Worm (Caenorhabditis elegans): Measurements from ENCODE around the gene emb-8.

ce11 chrIII:5221820-5222219 lies 22.3 kb upstream of the emb-8 start:
- no peak for TF ChIP-seq Y56A3A.18 (GFP tag; IDR thresholded peaks at IDR 0.05)
- no peak for TF ChIP-seq ztf-18 (tag; optimal IDR thresholded peaks at IDR 0.05)
- TF ChIP-seq ZK185.1 (tag; optimal IDR thresholded peaks at IDR 0.05; ENCODE audit: poor library complexity, severe bottlenecking): no peak
- TF ChIP-seq ets-4 (GFP tag; optimal IDR thresholded peaks at IDR 0.05): no peak
- TF ChIP-seq mcd-1 (GFP tag; IDR thresholded peaks at IDR 0.05): no peak

All from whole organism, young adult.